Fruit fly (Drosophila melanogaster): ENCODE results near the gene CG3526.

- no peak for TF ChIP-seq disco-r (GFP tag; optimal IDR thresholded peaks at IDR 0.05)
- no peak for TF ChIP-seq Dfd (GFP tag; optimal IDR thresholded peaks at IDR 0.05)
- TF ChIP-seq sens (GFP tag), result no peak
- no peak for TF ChIP-seq CG7928 (GFP tag; optimal IDR thresholded peaks at IDR 0.05)
- TF ChIP-seq sc (optimal IDR thresholded peaks at IDR 0.05), result no peak
- TF ChIP-seq sc (GFP tag; optimal IDR thresholded peaks at IDR 0.05), result no peak
- no peak for TF ChIP-seq CG17829 (tag; optimal IDR thresholded peaks at IDR 0.05)
- TF ChIP-seq jigr1 (GFP tag; IDR thresholded peaks at IDR 0.05), result no peak
- no peak for TF ChIP-seq dimm (GFP tag; IDR thresholded peaks at IDR 0.05)
- TF ChIP-seq Hand (GFP tag; optimal IDR thresholded peaks at IDR 0.05), result no peak
Observed at dm6 chrX:2877070-2877469, 13.5 kb upstream of the CG3526 start.
